Worm (Caenorhabditis elegans): ENCODE results near the gene gcy-12.

ce11 chrII:5334628-5335027, 22.8 kb downstream of the gcy-12 start:
- TF ChIP-seq lsy-2 (tag; optimal IDR thresholded peaks at IDR 0.05): peak in 1 of 2 experiments; percentile 13
- TF ChIP-seq ama-1 (optimal IDR thresholded peaks at IDR 0.05): no peak
- TF ChIP-seq efl-1 (optimal IDR thresholded peaks at IDR 0.05): no peak
- no peak for TF ChIP-seq efl-1 (GFP tag; optimal IDR thresholded peaks at IDR 0.05 in 1 of 2)

All from whole organism, L1 larva.